Worm (Caenorhabditis elegans): Measurements from ENCODE around the gene F23B12.4.

DNA sequence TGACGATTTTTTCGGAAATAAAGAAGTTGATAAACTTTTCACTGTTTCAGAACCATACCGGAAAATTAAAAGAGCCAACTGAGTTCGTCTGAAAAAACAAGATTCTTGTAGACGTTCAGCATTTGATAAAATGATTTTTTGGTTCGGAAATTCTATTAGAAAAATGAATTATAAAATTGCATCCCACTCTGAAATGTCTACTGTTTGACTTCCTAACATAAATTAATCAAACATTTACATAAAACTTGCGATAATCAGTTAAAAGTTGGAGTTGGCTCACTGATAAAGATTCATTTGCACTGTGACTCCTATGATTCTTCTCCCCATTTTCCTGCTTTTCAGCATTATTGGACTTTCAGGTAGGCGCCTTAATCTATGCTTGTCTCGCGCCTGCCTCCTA, 28.0 kb downstream of the F23B12.4 start, which contains the start of gene clec-57:
- TF ChIP-seq nhr-11 (tag; optimal IDR thresholded peaks at IDR 0.05), result no peak
- TF ChIP-seq unc-62 (GFP tag; optimal IDR thresholded peaks at IDR 0.05), result no peak
- TF ChIP-seq lsy-2 (tag; optimal IDR thresholded peaks at IDR 0.05), result no peak
- TF ChIP-seq unc-39 (tag; optimal IDR thresholded peaks at IDR 0.05), result no peak
- TF ChIP-seq nhr-77 (tag; optimal IDR thresholded peaks at IDR 0.05), result no peak
- no peak for TF ChIP-seq snpc-4 (tag; optimal IDR thresholded peaks at IDR 0.05)
- TF ChIP-seq nhr-12 (tag; optimal IDR thresholded peaks at IDR 0.05), result no peak
- TF ChIP-seq ama-1 (optimal IDR thresholded peaks at IDR 0.05), result no peak
- TF ChIP-seq nhr-25 (tag; optimal IDR thresholded peaks at IDR 0.05), result no peak
- no peak for TF ChIP-seq nhr-237 (tag; optimal IDR thresholded peaks at IDR 0.05)
